Worm (Caenorhabditis elegans): ENCODE measurements around the gene jmjd-1.2.

The jmjd-1.2 gene

DNA sequence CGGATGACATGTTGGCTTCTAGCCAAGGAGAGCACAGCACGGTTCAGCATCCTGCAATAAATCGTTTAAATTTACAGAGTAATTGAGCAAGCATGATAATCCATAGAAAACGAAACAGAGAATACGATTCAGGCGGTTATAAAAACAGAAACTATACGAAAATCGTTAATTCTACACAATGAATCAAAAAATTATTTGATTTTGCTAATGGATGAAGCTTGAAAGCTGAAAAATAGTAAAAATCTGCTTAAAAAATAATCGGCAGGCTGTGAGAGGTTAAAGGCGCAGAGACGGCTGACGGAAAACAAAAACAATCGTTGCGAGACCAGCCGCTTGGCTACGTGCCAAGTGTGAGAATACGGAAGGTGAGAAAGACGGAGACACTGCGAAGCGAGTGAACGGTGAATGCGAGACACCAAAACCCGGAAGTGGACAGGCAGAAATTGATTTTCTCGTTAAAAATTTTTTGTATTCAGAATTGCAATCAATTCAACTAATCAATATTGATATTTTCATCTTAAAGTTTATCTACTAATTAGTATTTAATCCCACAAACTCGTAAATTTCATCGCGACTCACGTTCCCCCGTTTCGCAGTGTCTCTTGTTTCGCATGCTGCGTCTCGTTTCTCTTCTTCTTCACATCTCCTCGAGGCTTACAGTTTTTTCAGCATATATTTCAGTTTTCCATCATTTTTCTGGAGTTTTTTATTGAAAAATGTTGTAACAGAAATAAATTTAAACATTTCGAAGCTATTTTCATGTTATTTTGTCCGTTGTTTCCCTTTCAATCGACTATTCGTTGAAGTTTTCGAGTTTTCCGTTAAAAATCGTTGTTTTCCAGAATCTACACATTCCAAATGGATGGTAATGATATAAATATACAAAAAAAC lies at the start of gene jmjd-1.2, which contains the start of gene F29B9.11 (continued):
- no peak for TF ChIP-seq pha-4 (tag; optimal IDR thresholded peaks at IDR 0.05)
- peak; percentile 99 for TF ChIP-seq ceh-100 (GFP tag; IDR thresholded peaks at IDR 0.05)
- TF ChIP-seq attf-3 (GFP tag; conservative IDR thresholded peaks at IDR 0.05) = peak; percentile 73
- TF ChIP-seq hmg-1.2 (GFP tag; IDR thresholded peaks at IDR 0.05) = peak; percentile 73
- TF ChIP-seq pbrm-1 (GFP tag; IDR thresholded peaks at IDR 0.05) = peak; percentile 94
- peak; percentile 26 for TF ChIP-seq F49E8.2 (tag; optimal IDR thresholded peaks at IDR 0.05; ENCODE audit: insufficient read depth)
- TF ChIP-seq ekl-4 (GFP tag; IDR thresholded peaks at IDR 0.05) = peak; percentile 79
- TF ChIP-seq madf-3 (GFP tag; IDR thresholded peaks at IDR 0.05) = peak; percentile 75; the same call in 1 of the 2 replicates
- no peak for TF ChIP-seq ccch-3 (GFP tag; optimal IDR thresholded peaks at IDR 0.05)
- TF ChIP-seq somi-1 (GFP tag; optimal IDR thresholded peaks at IDR 0.05) = peak; percentile 49
- TF ChIP-seq egl-18 (GFP tag; IDR thresholded peaks at IDR 0.05) = no peak
- TF ChIP-seq D2030.7 (GFP tag; IDR thresholded peaks at IDR 0.05) = peak; percentile 85
- no peak for TF ChIP-seq mxl-1 (tag; optimal IDR thresholded peaks at IDR 0.05)
- TF ChIP-seq ztf-28 (GFP tag; IDR thresholded peaks at IDR 0.05) = peak; percentile 88; the same call in 1 of the 2 replicates
- peak; percentile 96 for TF ChIP-seq dox-1 (GFP tag; IDR thresholded peaks at IDR 0.05)
- no peak for TF ChIP-seq tbx-9 (tag; optimal IDR thresholded peaks at IDR 0.05; ENCODE audit: borderline replicate concordance)
- 0 out of 2 replicates have a peak, but pooled peaks have one; percentile 36 for TF ChIP-seq Y67H2A.10 (GFP tag; conservative IDR thresholded peaks at IDR 0.05)
- peak; percentile 84 for TF ChIP-seq snpc-3.4 (tag; optimal IDR thresholded peaks at IDR 0.05)
- peak; percentile 68 for TF ChIP-seq nhr-80 (tag; optimal IDR thresholded peaks at IDR 0.05)
- peak; percentile 88 for TF ChIP-seq athp-1 (tag; optimal IDR thresholded peaks at IDR 0.05)
- TF ChIP-seq hmg-20 (GFP tag; IDR thresholded peaks at IDR 0.05) = no peak
- peak; percentile 86 for TF ChIP-seq tlf-1 (GFP tag; optimal IDR thresholded peaks at IDR 0.05)
- TF ChIP-seq madf-8 (GFP tag; conservative IDR thresholded peaks at IDR 0.05) = peak; percentile 55
- TF ChIP-seq Y56A3A.18 (GFP tag; IDR thresholded peaks at IDR 0.05) = no peak
- TF ChIP-seq Y53F4B.3 (GFP tag; IDR thresholded peaks at IDR 0.05) = no peak
- no peak for TF ChIP-seq ets-4 (GFP tag; optimal IDR thresholded peaks at IDR 0.05)
- peak; percentile 63 for TF ChIP-seq B0035.1 (tag; optimal IDR thresholded peaks at IDR 0.05)
- TF ChIP-seq cebp-2 (GFP tag; IDR thresholded peaks at IDR 0.05) = no peak
- peak; percentile 63; the same call in 1 of the 2 replicates for TF ChIP-seq cebp-1 (GFP tag; IDR thresholded peaks at IDR 0.05)
- TF ChIP-seq cebp-1 (tag; optimal IDR thresholded peaks at IDR 0.05) = peak; percentile 86
- TF ChIP-seq F57A8.1 (GFP tag; optimal IDR thresholded peaks at IDR 0.05) = no peak
- TF ChIP-seq unc-130 (GFP tag; optimal IDR thresholded peaks at IDR 0.05) = peak; percentile 94
- TF ChIP-seq ama-1 (optimal IDR thresholded peaks at IDR 0.05) = no peak
- no peak for TF ChIP-seq ama-1 (GFP tag; optimal IDR thresholded peaks at IDR 0.05)
- no peak for TF ChIP-seq aptf-3 (GFP tag; IDR thresholded peaks at IDR 0.05)
- TF ChIP-seq mel-28 (tag; optimal IDR thresholded peaks at IDR 0.05; ENCODE audit: borderline replicate concordance) = no peak
- TF ChIP-seq xnd-1 (tag; optimal IDR thresholded peaks at IDR 0.05) = peak; percentile 50
- peak; percentile 82; the same call in 1 of the 2 replicates for TF ChIP-seq C17E4.6 (GFP tag; IDR thresholded peaks at IDR 0.05)
- TF ChIP-seq mes-4 (tag; optimal IDR thresholded peaks at IDR 0.05) = no peak
- no peak for TF ChIP-seq nhr-120 (GFP tag; IDR thresholded peaks at IDR 0.05)
- peak; percentile 85 for TF ChIP-seq akir-1 (GFP tag; optimal IDR thresholded peaks at IDR 0.05)
- peak; percentile 17 for TF ChIP-seq nhr-90 (tag; optimal IDR thresholded peaks at IDR 0.05)
- peak; percentile 86 for TF ChIP-seq madf-10 (tag; optimal IDR thresholded peaks at IDR 0.05)
- 0 out of 2 replicates have a peak, but pooled peaks have one; percentile 30 for TF ChIP-seq ztf-25 (GFP tag; IDR thresholded peaks at IDR 0.05)
- TF ChIP-seq snpc-4 (GFP tag; optimal IDR thresholded peaks at IDR 0.05) = peak; percentile 51
- peak; percentile 14 to 83 (median 77) for TF ChIP-seq snpc-4 (tag; optimal IDR thresholded peaks at IDR 0.05)
- no peak for TF ChIP-seq him-1 (tag; optimal IDR thresholded peaks at IDR 0.05)

Measured in whole organism, young adult.